Worm (Caenorhabditis elegans) whole organism, L2 larva: ENCODE data around the gene K11D9.3.

Source experiments
- C34F6.9 ChIP-seq: fragments of 150-350 bp; optimal IDR thresholded peaks from 2 replicates; lab custom pipeline; 2014; ENCODE audit warnings: missing biosample characterization, missing genetic modification characterization
- F13H6.1 ChIP-seq: sonication (generic microtip); optimal IDR thresholded peaks from 2 replicates; lab custom pipeline; 2016; ENCODE audit warnings: missing genetic modification characterization, missing compliant biosample characterization
- R02D3.7 ChIP-seq: fragments of 150-350 bp; optimal IDR thresholded peaks from 2 replicates; lab custom pipeline; 2014; ENCODE audit warnings: missing biosample characterization, missing genetic modification characterization
- Y55F3AM.14 ChIP-seq: fragments of 200-800 bp; sonication (Bioruptor generic); optimal IDR thresholded peaks from 2 replicates; lab custom pipeline; 2018; ENCODE audit warnings: mild to moderate bottlenecking, missing genetic modification characterization, missing compliant biosample characterization
- ZK546.5 ChIP-seq: sonication (generic microtip); optimal IDR thresholded peaks from 2 replicates; lab custom pipeline; 2017; ENCODE audit warnings: missing biosample characterization, missing genetic modification characterization
- alr-1 ChIP-seq: fragments of 150-350 bp; optimal IDR thresholded peaks from 2 replicates; lab custom pipeline; 2014; ENCODE audit warnings: missing biosample characterization, missing genetic modification characterization
- aly-2 ChIP-seq: fragments of 150-350 bp; optimal IDR thresholded peaks from 2 replicates; lab custom pipeline; 2014; ENCODE audit warnings: missing biosample characterization, missing genetic modification characterization
- ama-1 ChIP-seq: fragments of 150-350 bp; optimal IDR thresholded peaks from 2 replicates; lab custom pipeline; 2018; ENCODE audit warnings: inconsistent platforms
- blmp-1 ChIP-seq: sonication (generic microtip); optimal IDR thresholded peaks from 2 replicates; lab custom pipeline; 2017; ENCODE audit warnings: missing genetic modification characterization, mild to moderate bottlenecking, missing compliant biosample characterization, antibody characterized with exemption, moderate library complexity; ENCODE audit not compliant: insufficient read depth
- ceh-16 ChIP-seq: fragments of 150-350 bp; optimal IDR thresholded peaks from 2 replicates; lab custom pipeline; 2014; ENCODE audit warnings: missing biosample characterization, missing genetic modification characterization
- ceh-82 ChIP-seq: fragments of 150-350 bp; optimal IDR thresholded peaks from 2 replicates; lab custom pipeline; 2014; ENCODE audit warnings: missing biosample characterization, missing genetic modification characterization
- crh-2 ChIP-seq: sonication (generic microtip); optimal IDR thresholded peaks from 2 replicates; lab custom pipeline; 2017; ENCODE audit warnings: missing biosample characterization, missing genetic modification characterization
- dmd-4 ChIP-seq: sonication (generic microtip); optimal IDR thresholded peaks from 2 replicates; lab custom pipeline; 2017; ENCODE audit warnings: missing biosample characterization, missing genetic modification characterization
- egl-27 ChIP-seq: sonication (generic microtip); optimal IDR thresholded peaks from 3 replicates; lab custom pipeline; 2017; ENCODE audit warnings: missing biosample characterization, missing genetic modification reagents, missing genetic modification characterization
- elt-1 ChIP-seq: fragments of 150-350 bp; optimal IDR thresholded peaks from 2 replicates; lab custom pipeline; 2014; ENCODE audit warnings: missing biosample characterization, missing genetic modification characterization
- elt-3 ChIP-seq: sonication (generic microtip); optimal IDR thresholded peaks from 2 replicates; lab custom pipeline; 2017; ENCODE audit warnings: missing biosample characterization, missing genetic modification characterization
- fos-1 ChIP-seq: fragments of 150-350 bp; optimal IDR thresholded peaks from 2 replicates; lab custom pipeline; 2014; ENCODE audit warnings: missing biosample characterization, missing genetic modification characterization
- gmeb-1 ChIP-seq: fragments of 150-350 bp; optimal IDR thresholded peaks from 2 replicates; lab custom pipeline; 2014; ENCODE audit warnings: missing biosample characterization, missing genetic modification characterization
- lin-11 ChIP-seq: fragments of 150-350 bp; sonication (generic microtip); optimal IDR thresholded peaks from 2 replicates; lab custom pipeline; 2014; ENCODE audit warnings: missing biosample characterization, missing genetic modification characterization, inconsistent platforms, mixed read lengths
- lin-13 ChIP-seq: fragments of 150-350 bp; optimal IDR thresholded peaks from 2 replicates; lab custom pipeline; 2014; ENCODE audit warnings: missing biosample characterization, missing genetic modification reagents, missing genetic modification characterization
- lin-39 ChIP-seq: fragments of 150-350 bp; optimal IDR thresholded peaks from 2 replicates; lab custom pipeline; 2014; ENCODE audit warnings: missing biosample characterization, missing genetic modification reagents, missing genetic modification characterization
- lsy-2 ChIP-seq, 2 experiments: fragments of 150-350 bp in 1 of 2; sonication (generic microtip) in 1 of 2; optimal IDR thresholded peaks; 2 replicates each; lab custom pipeline; 2014 to 2017; ENCODE audit warnings: missing biosample characterization in 2 of 2, missing genetic modification characterization in 2 of 2
- mab-5 ChIP-seq: fragments of 150-350 bp; optimal IDR thresholded peaks from 2 replicates; lab custom pipeline; 2014; ENCODE audit warnings: missing biosample characterization, missing genetic modification characterization
- mbf-1 ChIP-seq: sonication (generic microtip); optimal IDR thresholded peaks from 2 replicates; lab custom pipeline; 2017; ENCODE audit warnings: missing biosample characterization, missing genetic modification characterization
- mdl-1 ChIP-seq, 2 experiments: fragments of 150-350 bp in 1 of 2; sonication (generic microtip) in 1 of 2; optimal IDR thresholded peaks; 2 replicates each; lab custom pipeline; 2017; ENCODE audit warnings: missing biosample characterization in 2 of 2, missing genetic modification characterization in 2 of 2
- nhr-10 ChIP-seq: sonication (generic microtip); optimal IDR thresholded peaks from 2 replicates; lab custom pipeline; 2017; ENCODE audit warnings: missing biosample characterization, missing genetic modification characterization
- nhr-11 ChIP-seq: fragments of 150-350 bp; optimal IDR thresholded peaks from 2 replicates; lab custom pipeline; 2014; ENCODE audit warnings: missing biosample characterization, missing genetic modification characterization
- nhr-12 ChIP-seq: fragments of 150-350 bp; optimal IDR thresholded peaks from 2 replicates; lab custom pipeline; 2014; ENCODE audit warnings: missing biosample characterization, missing genetic modification characterization
- nhr-129 ChIP-seq: fragments of 150-350 bp; optimal IDR thresholded peaks from 2 replicates; lab custom pipeline; 2014; ENCODE audit warnings: missing biosample characterization, missing genetic modification characterization
- nhr-21 ChIP-seq: fragments of 150-350 bp; optimal IDR thresholded peaks from 2 replicates; lab custom pipeline; 2014; ENCODE audit warnings: missing biosample characterization, missing genetic modification characterization
- nhr-23 ChIP-seq: fragments of 150-350 bp; optimal IDR thresholded peaks from 2 replicates; lab custom pipeline; 2014; ENCODE audit warnings: missing biosample characterization, missing genetic modification reagents, missing genetic modification characterization
- nhr-237 ChIP-seq: fragments of 150-350 bp; optimal IDR thresholded peaks from 2 replicates; lab custom pipeline; 2014; ENCODE audit warnings: missing biosample characterization, missing genetic modification characterization
- nhr-25 ChIP-seq: fragments of 150-350 bp; sonication (generic microtip); optimal IDR thresholded peaks from 3 replicates; lab custom pipeline; 2014; ENCODE audit warnings: missing biosample characterization, missing genetic modification characterization
- nhr-6 ChIP-seq: fragments of 150-350 bp; optimal IDR thresholded peaks from 2 replicates; lab custom pipeline; 2014; ENCODE audit warnings: missing biosample characterization, missing genetic modification characterization
- nhr-77 ChIP-seq: fragments of 150-350 bp; optimal IDR thresholded peaks from 2 replicates; lab custom pipeline; 2014; ENCODE audit warnings: missing biosample characterization, missing genetic modification characterization
- peb-1 ChIP-seq: fragments of 150-350 bp; optimal IDR thresholded peaks from 2 replicates; lab custom pipeline; 2014; ENCODE audit warnings: missing biosample characterization, missing genetic modification characterization
- sem-4 ChIP-seq: fragments of 150-350 bp; optimal IDR thresholded peaks from 2 replicates; lab custom pipeline; 2014; ENCODE audit warnings: missing biosample characterization, missing genetic modification reagents, missing genetic modification characterization
- skn-1 ChIP-seq: sonication (generic microtip); optimal IDR thresholded peaks from 2 replicates; lab custom pipeline; 2017; ENCODE audit warnings: missing biosample characterization, missing genetic modification characterization
- sma-3 ChIP-seq: sonication (generic microtip); optimal IDR thresholded peaks from 2 replicates; lab custom pipeline; 2016; ENCODE audit warnings: missing genetic modification reagents, missing genetic modification characterization, missing compliant biosample characterization
- sma-9 ChIP-seq, 2 experiments: fragments of 150-350 bp in 1 of 2; sonication (generic microtip) in 1 of 2; optimal IDR thresholded peaks; 2 replicates each; lab custom pipeline; 2014 to 2016; ENCODE audit warnings: missing genetic modification characterization in 2 of 2, mild to moderate bottlenecking in 1 of 2, missing biosample characterization in 1 of 2, missing compliant biosample characterization in 1 of 2, missing genetic modification reagents in 1 of 2, moderate library complexity in 1 of 2
- snpc-4 ChIP-seq: fragments of 150-350 bp; optimal IDR thresholded peaks from 2 replicates; lab custom pipeline; 2014; ENCODE audit warnings: missing biosample characterization, missing genetic modification characterization
- unc-39 ChIP-seq: fragments of 150-350 bp; optimal IDR thresholded peaks from 2 replicates; lab custom pipeline; 2014; ENCODE audit warnings: missing biosample characterization, missing genetic modification characterization
- unc-55 ChIP-seq: fragments of 150-350 bp; sonication (generic microtip); optimal IDR thresholded peaks from 3 replicates; lab custom pipeline; 2014; ENCODE audit warnings: missing biosample characterization, missing genetic modification reagents, missing genetic modification characterization
- unc-62 ChIP-seq: fragments of 150-350 bp; optimal IDR thresholded peaks from 2 replicates; lab custom pipeline; 2014; ENCODE audit warnings: missing biosample characterization, missing genetic modification reagents, missing genetic modification characterization
- zag-1 ChIP-seq: fragments of 150-350 bp; optimal IDR thresholded peaks from 2 replicates; lab custom pipeline; 2014; ENCODE audit warnings: missing biosample characterization, missing genetic modification characterization
- ztf-1 ChIP-seq: fragments of 200-800 bp; sonication (Bioruptor generic); conservative IDR thresholded peaks from 2 replicates; pipeline ENCODE4 v1.3.6; 2022; ENCODE audit warnings: missing genetic modification characterization, missing compliant biosample characterization
- ztf-11 ChIP-seq: sonication (generic microtip); optimal IDR thresholded peaks from 2 replicates; lab custom pipeline; 2017; ENCODE audit warnings: missing biosample characterization, missing genetic modification characterization
- ztf-4 ChIP-seq: fragments of 150-350 bp; optimal IDR thresholded peaks from 2 replicates; lab custom pipeline; 2014; ENCODE audit warnings: missing biosample characterization, missing genetic modification characterization

K11D9.3 gene

ce11 chrIII:10747620-10748479 is 54.2 kb downstream of the K11D9.3 start, which contains the start of the genes ran-1 and dkc-1:
TSS of gene ran-1 (minus strand) at chrIII:10747728.
TSS of gene dkc-1 (plus strand) at chrIII:10748429.
- TF ChIP-seq unc-62 (GFP tag; lab: Kevin White, UChicago), result no peak
- TF ChIP-seq R02D3.7 (tag; lab: Kevin White, UChicago), result no peak
- no peak for TF ChIP-seq nhr-11
- TF ChIP-seq Y55F3AM.14 (GFP tag; lab: Kevin White, UChicago), result no peak
- TF ChIP-seq elt-3 (tag; lab: Kevin White, UChicago), result no peak
- peak; percentile 29 for TF ChIP-seq sem-4 (tag; lab: Kevin White, UChicago)
- peak; percentile 10 for TF ChIP-seq sma-3
- peak; percentile 77 for TF ChIP-seq nhr-25 (tag; lab: Kevin White, UChicago)
- TF ChIP-seq elt-1 (tag; lab: Kevin White, UChicago), result no peak
- no peak for TF ChIP-seq snpc-4 (tag; lab: Kevin White, UChicago)
- peak; percentile 75 for TF ChIP-seq lin-13 (GFP tag; lab: Kevin White, UChicago)
- no peak for TF ChIP-seq nhr-10 (tag; lab: Kevin White, UChicago)
- TF ChIP-seq egl-27 (tag; lab: Kevin White, UChicago), result no peak
- no peak for TF ChIP-seq unc-39 (tag; lab: Kevin White, UChicago)
- TF ChIP-seq ztf-1, result no peak
- no peak for TF ChIP-seq nhr-77 (tag; lab: Kevin White, UChicago)
- peak; percentile 48 for TF ChIP-seq nhr-21 (tag; lab: Kevin White, UChicago)
- TF ChIP-seq aly-2 (tag; lab: Kevin White, UChicago), result no peak
- TF ChIP-seq mbf-1 (tag; lab: Kevin White, UChicago), result no peak
- TF ChIP-seq F13H6.1 (tag; lab: Kevin White, UChicago), result peak; percentile 43
- peak; percentile 7 for TF ChIP-seq mab-5 (tag; lab: Kevin White, UChicago)
- TF ChIP-seq lin-39 (tag; lab: Kevin White, UChicago), result no peak
- no peak for TF ChIP-seq alr-1 (tag; lab: Kevin White, UChicago)
- TF ChIP-seq nhr-129 (tag; lab: Kevin White, UChicago), result peak; percentile 79
- TF ChIP-seq dmd-4, result no peak
- no peak for TF ChIP-seq zag-1 (tag; lab: Kevin White, UChicago)
- no peak for TF ChIP-seq ama-1 (lab: Kevin White, UChicago)
- TF ChIP-seq skn-1 (tag; lab: Kevin White, UChicago), result no peak
- peak; percentile 90 for TF ChIP-seq C34F6.9 (tag; lab: Kevin White, UChicago)
- no peak for TF ChIP-seq ztf-11
- peak; percentile 78 for TF ChIP-seq crh-2
- TF ChIP-seq ZK546.5 (tag; lab: Kevin White, UChicago), result no peak
- TF ChIP-seq ceh-16 (tag; lab: Kevin White, UChicago), result peak; percentile 5
- TF ChIP-seq fos-1, result peak; percentile 58
- no peak for TF ChIP-seq sma-9 (GFP tag; optimal IDR thresholded peaks at IDR 0.05; lab: Kevin White, UChicago)
- no peak for TF ChIP-seq sma-9 (tag; optimal IDR thresholded peaks at IDR 0.05; lab: Kevin White, UChicago)
- peak; percentile 44 for TF ChIP-seq lin-11 (tag; lab: Kevin White, UChicago)
- TF ChIP-seq unc-55, result peak; percentile 90
- TF ChIP-seq ceh-82 (tag; lab: Kevin White, UChicago), result no peak
- TF ChIP-seq nhr-237 (tag; lab: Kevin White, UChicago), result no peak
- no peak for TF ChIP-seq nhr-6
- no peak for TF ChIP-seq nhr-23 (tag; lab: Kevin White, UChicago)
- no peak for TF ChIP-seq ztf-4
- peak in 1 of 2 experiments; percentile 20 for TF ChIP-seq mdl-1 (tag; optimal IDR thresholded peaks at IDR 0.05; lab: Kevin White, UChicago)
- no peak for TF ChIP-seq peb-1 (tag; lab: Kevin White, UChicago)
- TF ChIP-seq blmp-1 (tag; lab: Kevin White, UChicago), result peak; percentile 35
- TF ChIP-seq gmeb-1 (tag; lab: Kevin White, UChicago), result peak; percentile 67
- no peak for TF ChIP-seq nhr-12
- TF ChIP-seq lsy-2 (tag; optimal IDR thresholded peaks at IDR 0.05; lab: Kevin White, UChicago), result peak; percentile 50 to 86
